Fruit fly (Drosophila melanogaster) whole organism, prepupa: ENCODE data around the gene fd19B.

Experiments
- CG6854 ChIP-seq: fragments of 200-800 bp; sonication (Bioruptor generic); optimal IDR thresholded peaks from 2 replicates; lab custom pipeline; 2017; ENCODE audit warnings: missing biosample characterization, mild to moderate bottlenecking, missing genetic modification characterization
- CG8632 ChIP-seq: fragments of 200-800 bp; sonication (Bioruptor generic); optimal IDR thresholded peaks from 3 replicates; lab custom pipeline; 2016; ENCODE audit warnings: missing biosample characterization, missing genetic modification characterization
- CG9139 ChIP-seq: fragments of 200-800 bp; sonication (Bioruptor generic); optimal IDR thresholded peaks from 3 replicates; lab custom pipeline; 2017; ENCODE audit warnings: missing biosample characterization, mild to moderate bottlenecking, missing genetic modification characterization
- Eip75B ChIP-seq: fragments of 200-800 bp; sonication (Bioruptor generic); optimal IDR thresholded peaks from 3 replicates; lab custom pipeline; 2016; ENCODE audit warnings: missing biosample characterization, missing genetic modification characterization
- Eip93F ChIP-seq: fragments of 200-800 bp; sonication (Bioruptor generic); optimal IDR thresholded peaks from 2 replicates; lab custom pipeline; 2016; ENCODE audit warnings: missing biosample characterization, mild to moderate bottlenecking, missing genetic modification characterization
- Hr38 ChIP-seq: sonication (Bioruptor generic); optimal IDR thresholded peaks from 2 replicates; lab custom pipeline; 2016; ENCODE audit warnings: missing biosample characterization, missing genetic modification characterization
- Hr39 ChIP-seq: fragments of 200-800 bp; sonication (Bioruptor generic); optimal IDR thresholded peaks from 2 replicates; lab custom pipeline; 2016; ENCODE audit warnings: missing biosample characterization, missing genetic modification characterization
- acj6 ChIP-seq: fragments of 200-800 bp; sonication (Bioruptor generic); optimal IDR thresholded peaks from 3 replicates; lab custom pipeline; 2016; ENCODE audit warnings: missing biosample characterization, missing genetic modification characterization
- lz ChIP-seq: fragments of 200-800 bp; sonication (Bioruptor generic); optimal IDR thresholded peaks from 3 replicates; lab custom pipeline; 2016; ENCODE audit warnings: missing biosample characterization, missing genetic modification characterization

DNA sequence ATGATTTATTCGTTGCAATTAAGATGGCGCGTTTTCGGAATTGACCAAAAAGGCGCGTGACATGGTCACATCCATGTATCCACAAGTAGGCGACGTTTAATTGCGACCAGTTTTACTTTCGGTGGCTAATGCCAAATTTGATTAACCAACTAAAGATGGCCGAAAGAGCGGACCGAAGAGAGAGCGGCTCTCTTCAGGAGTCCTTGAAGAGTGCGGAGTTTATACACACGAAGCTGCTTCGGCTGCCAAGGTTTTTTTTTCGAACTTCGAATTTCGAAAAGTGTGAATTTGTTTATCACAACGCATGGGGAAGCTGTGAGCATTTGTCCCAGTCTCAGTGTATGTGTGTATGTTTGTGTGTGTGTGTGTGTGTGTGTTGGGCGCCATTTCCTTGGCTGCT is 8.4 kb downstream of the fd19B start:
- no peak for TF ChIP-seq Hr39 (GFP tag; lab: Kevin White, UChicago)
- no peak for TF ChIP-seq Eip75B (GFP tag; lab: Kevin White, UChicago)
- no peak for TF ChIP-seq CG8632 (GFP tag; lab: Kevin White, UChicago)
- TF ChIP-seq acj6 (GFP tag; lab: Kevin White, UChicago) = no peak
- TF ChIP-seq Hr38 (GFP tag; lab: Kevin White, UChicago) = no peak
- no peak for TF ChIP-seq lz (GFP tag; lab: Kevin White, UChicago)
- TF ChIP-seq Eip93F (GFP tag; lab: Kevin White, UChicago) = no peak
- TF ChIP-seq CG9139 (GFP tag; lab: Kevin White, UChicago) = no peak
- TF ChIP-seq CG6854 (GFP tag; lab: Kevin White, UChicago) = no peak
